Fruit fly (Drosophila melanogaster): ENCODE measurements around the gene Rtc1.
A peak's percentile ranks its signal among the peaks of the same experiment; 100 is the strongest.

Rtc1 gene

DNA sequence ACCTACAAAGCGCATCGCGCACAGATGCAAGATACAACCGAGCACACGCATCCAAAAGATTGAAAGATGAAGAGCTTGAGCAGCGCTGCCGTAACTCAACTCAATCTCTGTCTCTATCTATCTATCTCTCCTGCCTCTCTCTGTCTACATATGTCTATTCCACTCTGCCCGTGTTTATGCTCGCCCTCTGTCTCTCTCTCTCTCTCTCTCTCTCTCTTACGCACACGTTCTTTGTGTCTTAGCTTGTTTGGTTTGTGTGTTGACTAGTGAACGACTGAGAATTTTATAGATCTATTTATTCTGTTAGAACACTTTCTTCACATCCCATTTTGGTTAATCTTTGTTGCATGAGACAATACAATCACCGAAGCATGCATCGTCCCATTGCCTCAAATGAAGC lies 48.6 kb downstream of the Rtc1 start:
- TF ChIP-seq fkh (GFP tag; optimal IDR thresholded peaks at IDR 0.05): peak; percentile 83
- no peak for TF ChIP-seq fd85E (GFP tag; optimal IDR thresholded peaks at IDR 0.05)
